Worm (Caenorhabditis elegans): ENCODE results near the gene srz-103.

Gene srz-103

ce11 chrV:16675553-16675952, 3.6 kb downstream of the srz-103 start, which contains the start of gene srz-1 (continued):
- TF ChIP-seq ceh-100 (GFP tag; IDR thresholded peaks at IDR 0.05) (no peak), dpl-1 (GFP tag; optimal IDR thresholded peaks at IDR 0.05) (no peak)

- TF ChIP-seq sptf-2 (GFP tag; optimal IDR thresholded peaks at IDR 0.05) = no peak
Measured at ce11 chrV:16674399-16674798, 4.7 kb downstream of the srz-103 start.

DNA sequence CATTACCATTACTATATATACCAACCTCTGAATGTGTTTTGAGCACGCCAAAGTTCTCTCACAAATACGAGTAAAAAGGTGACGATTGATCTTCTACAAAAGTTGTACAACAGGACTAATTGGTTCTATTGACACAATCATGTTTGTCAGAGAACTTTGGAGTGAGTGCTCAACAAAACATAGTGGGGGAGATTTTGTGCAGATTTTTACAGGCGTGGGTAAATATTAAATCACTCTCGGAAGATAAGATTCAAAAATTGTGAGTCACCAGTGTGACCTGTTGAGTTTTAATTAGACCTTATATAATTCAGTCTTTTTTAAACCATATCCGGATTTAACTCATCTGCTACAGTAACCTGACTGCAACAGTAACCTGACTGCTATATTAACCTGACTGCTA, 6.9 kb downstream of the srz-103 start, which contains the start of gene F14F8.8:
TSS of gene F14F8.8 (minus strand) at position 101 of the 400 bp plus-strand sequence.
- TF ChIP-seq unc-62 (GFP tag; optimal IDR thresholded peaks at IDR 0.05) = no peak
- TF ChIP-seq ztf-22 (GFP tag; optimal IDR thresholded peaks at IDR 0.05) = no peak
- TF ChIP-seq ceh-91 (GFP tag; IDR thresholded peaks at IDR 0.05) = no peak
- no peak for TF ChIP-seq Y67H2A.10 (GFP tag; conservative IDR thresholded peaks at IDR 0.05)
- no peak for TF ChIP-seq ceh-58 (GFP tag; IDR thresholded peaks at IDR 0.05)
- no peak for TF ChIP-seq snpc-1.1 (tag; optimal IDR thresholded peaks at IDR 0.05; ENCODE audit: insufficient read depth)
- TF ChIP-seq T07F8.4 (tag; optimal IDR thresholded peaks at IDR 0.05) = no peak
- TF ChIP-seq bed-2 (GFP tag; IDR thresholded peaks at IDR 0.05) = no peak
- TF ChIP-seq lin-54 (GFP tag; optimal IDR thresholded peaks at IDR 0.05) = no peak
- no peak for TF ChIP-seq ztf-28 (GFP tag; IDR thresholded peaks at IDR 0.05)
- no peak for TF ChIP-seq snpc-4 (GFP tag; optimal IDR thresholded peaks at IDR 0.05)
- TF ChIP-seq snpc-4 (tag; optimal IDR thresholded peaks at IDR 0.05) = no peak
- no peak for TF ChIP-seq F33H1.4 (GFP tag; IDR thresholded peaks at IDR 0.05)
- TF ChIP-seq F22D6.2 (tag; optimal IDR thresholded peaks at IDR 0.05) = no peak
- no peak for TF ChIP-seq attf-6 (GFP tag; IDR thresholded peaks at IDR 0.05)
- no peak for TF ChIP-seq somi-1 (GFP tag; optimal IDR thresholded peaks at IDR 0.05)
- TF ChIP-seq ztf-18 (tag; optimal IDR thresholded peaks at IDR 0.05) = no peak

DNA sequence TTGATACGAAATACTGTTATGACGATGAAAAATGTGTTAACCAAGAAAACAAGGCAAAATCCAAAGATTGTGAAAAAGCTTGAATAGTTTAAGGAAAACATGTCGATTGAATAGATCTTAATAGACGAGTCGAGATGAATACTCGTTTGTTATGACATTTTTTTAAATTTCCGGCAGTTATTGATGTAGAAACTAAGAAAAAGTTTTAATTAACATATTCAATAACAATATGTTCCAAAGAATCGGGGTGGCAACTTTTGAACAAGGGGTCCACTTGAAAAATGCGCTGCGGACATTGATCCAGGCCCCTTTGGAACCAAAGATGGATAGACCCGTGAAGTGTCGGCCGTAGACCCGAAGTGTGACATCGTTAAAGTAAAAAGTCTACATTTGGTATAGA, 7.9 kb downstream of the srz-103 start, which contains the start of gene str-61:
TSS of gene str-61 (minus strand) at position 101 of the 400 bp plus-strand sequence.
- TF ChIP-seq lir-1 (GFP tag; conservative IDR thresholded peaks at IDR 0.05) = no peak
- no peak for TF ChIP-seq C17E4.6 (GFP tag; IDR thresholded peaks at IDR 0.05)
- TF ChIP-seq bed-2 (GFP tag; IDR thresholded peaks at IDR 0.05) = no peak
- TF ChIP-seq him-1 (tag; optimal IDR thresholded peaks at IDR 0.05) = no peak
- TF ChIP-seq ccch-3 (GFP tag; optimal IDR thresholded peaks at IDR 0.05) = no peak
- TF ChIP-seq Y56A3A.18 (GFP tag; IDR thresholded peaks at IDR 0.05) = no peak
- no peak for TF ChIP-seq tbx-9 (tag; optimal IDR thresholded peaks at IDR 0.05; ENCODE audit: borderline replicate concordance)
- no peak for TF ChIP-seq gei-17 (GFP tag; optimal IDR thresholded peaks at IDR 0.05)

DNA sequence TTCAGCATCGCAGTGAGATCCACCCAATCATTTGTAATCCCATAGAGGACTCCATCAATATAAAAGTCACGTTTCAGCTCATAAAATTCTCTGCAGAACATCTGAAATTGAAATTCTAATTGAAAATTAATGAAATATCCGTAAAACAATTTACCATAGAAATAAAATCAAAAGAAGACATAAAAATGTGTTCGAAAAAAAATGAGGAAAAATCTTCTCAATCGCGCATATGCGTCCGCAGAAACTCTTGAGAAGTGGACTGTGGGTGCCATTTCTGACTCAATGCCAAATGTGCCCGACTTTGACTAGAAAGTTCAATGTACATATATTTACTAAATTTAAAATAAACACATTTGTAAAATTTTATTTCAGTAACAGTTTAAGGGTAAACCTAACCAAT, 10.7 kb downstream of the srz-103 start, which contains the start of gene F14F8.9:
TSS of gene F14F8.9 (minus strand) at position 101 of the 400 bp plus-strand sequence.
- TF ChIP-seq ama-1 (optimal IDR thresholded peaks at IDR 0.05) = no peak
- TF ChIP-seq ama-1 (GFP tag; optimal IDR thresholded peaks at IDR 0.05) = no peak
- no peak for TF ChIP-seq hsf-1 (GFP tag; IDR thresholded peaks at IDR 0.05)
- TF ChIP-seq Y56A3A.18 (GFP tag; IDR thresholded peaks at IDR 0.05) = no peak
- TF ChIP-seq cebp-1 (GFP tag; IDR thresholded peaks at IDR 0.05) = no peak
- no peak for TF ChIP-seq cebp-1 (tag; optimal IDR thresholded peaks at IDR 0.05)
- no peak for TF ChIP-seq F37B4.10 (GFP tag; IDR thresholded peaks at IDR 0.05)
- TF ChIP-seq T07F8.4 (tag; optimal IDR thresholded peaks at IDR 0.05) = no peak
- no peak for TF ChIP-seq dpl-1 (GFP tag; optimal IDR thresholded peaks at IDR 0.05)
- TF ChIP-seq xnd-1 (tag; optimal IDR thresholded peaks at IDR 0.05) = no peak
- TF ChIP-seq lin-26 (GFP tag; IDR thresholded peaks at IDR 0.05) = no peak
- TF ChIP-seq Y95B8A.8 (GFP tag; IDR thresholded peaks at IDR 0.05) = no peak
- no peak for TF ChIP-seq F57A8.1 (GFP tag; optimal IDR thresholded peaks at IDR 0.05)
